Worm (Caenorhabditis elegans): ENCODE results near the gene fask-1.

The fask-1 gene

ce11 chrIV:13089671-13090242 is 10.8 kb upstream of the fask-1 start:
- TF ChIP-seq C08G9.2 (tag; optimal IDR thresholded peaks at IDR 0.05) (peak; percentile 35), hlh-6 (tag; optimal IDR thresholded peaks at IDR 0.05) (peak; percentile 21), nhr-232 (tag; optimal IDR thresholded peaks at IDR 0.05) (no peak), F13H6.1 (tag; optimal IDR thresholded peaks at IDR 0.05) (no peak), ttx-3 (tag; optimal IDR thresholded peaks at IDR 0.05) (no peak), ceh-30 (tag; optimal IDR thresholded peaks at IDR 0.05) (no peak), sdc-2 (tag; optimal IDR thresholded peaks at IDR 0.05) (no peak)

- no peak for TF ChIP-seq unc-3 (GFP tag; conservative IDR thresholded peaks at IDR 0.05)
- TF ChIP-seq unc-3 (tag; optimal IDR thresholded peaks at IDR 0.05): no peak
- TF ChIP-seq gmeb-2 (tag; optimal IDR thresholded peaks at IDR 0.05): no peak
- no peak for TF ChIP-seq unc-86 (tag; optimal IDR thresholded peaks at IDR 0.05)
- no peak for TF ChIP-seq K02D7.2 (tag; optimal IDR thresholded peaks at IDR 0.05)
- TF ChIP-seq ceh-2 (tag; optimal IDR thresholded peaks at IDR 0.05): no peak
- no peak for TF ChIP-seq ref-2 (tag; optimal IDR thresholded peaks at IDR 0.05)
- TF ChIP-seq elt-4 (tag; optimal IDR thresholded peaks at IDR 0.05): no peak
- no peak for TF ChIP-seq odd-2 (tag; optimal IDR thresholded peaks at IDR 0.05)
- no peak for TF ChIP-seq ceh-9 (tag; optimal IDR thresholded peaks at IDR 0.05)
- TF ChIP-seq K09A11.1 (tag; optimal IDR thresholded peaks at IDR 0.05; ENCODE audit: insufficient read depth): no peak
- TF ChIP-seq dmd-4 (tag; optimal IDR thresholded peaks at IDR 0.05; ENCODE audit: borderline replicate concordance): no peak
- TF ChIP-seq pha-2 (tag; optimal IDR thresholded peaks at IDR 0.05): no peak
- no peak for TF ChIP-seq fkh-6 (tag; optimal IDR thresholded peaks at IDR 0.05)
- no peak for TF ChIP-seq ama-1 (optimal IDR thresholded peaks at IDR 0.05)
- no peak for TF ChIP-seq tbx-2 (tag; optimal IDR thresholded peaks at IDR 0.05)
- TF ChIP-seq che-1 (tag; optimal IDR thresholded peaks at IDR 0.05): no peak
- no peak for TF ChIP-seq ceh-6 (GFP tag; optimal IDR thresholded peaks at IDR 0.05)
- no peak for TF ChIP-seq nhr-232 (tag; optimal IDR thresholded peaks at IDR 0.05)
- TF ChIP-seq lin-11 (tag; optimal IDR thresholded peaks at IDR 0.05): no peak
- TF ChIP-seq T23F11.4 (GFP tag; optimal IDR thresholded peaks at IDR 0.05): no peak
Observed at ce11 chrIV:13090967-13091366, 9.5 kb upstream of the fask-1 start, which contains the start of gene col-132. TSS of gene col-132 (minus strand) at chrIV:13091067.

ce11 chrIV:13093677-13094076 is 6.8 kb upstream of the fask-1 start, which contains the start of the genes prcc-1 and C39E9.12:
TSS of gene prcc-1 (minus strand) at chrIV:13093795.
TSS of gene C39E9.12 (plus strand) at chrIV:13094007.
- TF ChIP-seq ceh-31 (tag; optimal IDR thresholded peaks at IDR 0.05) (peak; percentile 33), sox-4 (tag; optimal IDR thresholded peaks at IDR 0.05) (no peak), elt-4 (tag; optimal IDR thresholded peaks at IDR 0.05) (no peak), nfya-1 (tag; optimal IDR thresholded peaks at IDR 0.05) (peak; percentile 61), ceh-48 (tag; optimal IDR thresholded peaks at IDR 0.05) (peak; percentile 65), pha-4 (tag; optimal IDR thresholded peaks at IDR 0.05) (no peak), unc-42 (tag; optimal IDR thresholded peaks at IDR 0.05) (peak; percentile 43), ceh-18 (tag; optimal IDR thresholded peaks at IDR 0.05) (peak; percentile 1), fax-1 (tag; optimal IDR thresholded peaks at IDR 0.05) (peak; percentile 22)

- TF ChIP-seq fax-1 (tag; optimal IDR thresholded peaks at IDR 0.05) (no peak), T23F11.4 (GFP tag; optimal IDR thresholded peaks at IDR 0.05) (no peak), tbx-2 (tag; optimal IDR thresholded peaks at IDR 0.05) (no peak), ceh-14 (tag; optimal IDR thresholded peaks at IDR 0.05) (no peak), mec-3 (tag; optimal IDR thresholded peaks at IDR 0.05; ENCODE audit: borderline replicate concordance) (no peak), ztf-16 (tag; optimal IDR thresholded peaks at IDR 0.05) (no peak), ceh-45 (GFP tag; IDR thresholded peaks at IDR 0.05) (no peak), tbx-7 (tag; optimal IDR thresholded peaks at IDR 0.05) (no peak), ceh-34 (tag; optimal IDR thresholded peaks at IDR 0.05) (no peak), ceh-19 (GFP tag; optimal IDR thresholded peaks at IDR 0.05) (no peak), ahr-1 (tag; optimal IDR thresholded peaks at IDR 0.05) (no peak), lin-11 (tag; optimal IDR thresholded peaks at IDR 0.05) (no peak), unc-3 (GFP tag; conservative IDR thresholded peaks at IDR 0.05) (no peak), unc-3 (tag; optimal IDR thresholded peaks at IDR 0.05) (no peak), C08G9.2 (tag; optimal IDR thresholded peaks at IDR 0.05) (no peak), elt-2 (tag; optimal IDR thresholded peaks at IDR 0.05) (no peak), dmd-4 (tag; optimal IDR thresholded peaks at IDR 0.05; ENCODE audit: borderline replicate concordance) (no peak)
Observed at ce11 chrIV:13095462-13095861, 5.1 kb upstream of the fask-1 start, which contains the start of gene rfc-3. TSS of gene rfc-3 (plus strand) at chrIV:13095762.
